Fruit fly (Drosophila melanogaster) whole organism, embryonic: ENCODE measurements around the gene CG31960.

ENCODE experiments used
- C15 ChIP-seq: fragments of 200-800 bp; sonication (Bioruptor generic); IDR thresholded peaks from 3 replicates; pipeline ENCODE4 v1.3.6; 2022; ENCODE audit warnings: missing biosample characterization, missing genetic modification characterization
- CG17328 ChIP-seq: fragments of 200-800 bp; sonication (Bioruptor generic); IDR thresholded peaks from 2 replicates; pipeline ENCODE4 v1.3.6; 2022; ENCODE audit warnings: missing biosample characterization, missing genetic modification characterization
- CG34376 ChIP-seq: fragments of 200-800 bp; sonication (Bioruptor generic); optimal IDR thresholded peaks from 2 replicates; lab custom pipeline; 2018; ENCODE audit warnings: missing biosample characterization, mild to moderate bottlenecking, missing genetic modification characterization
- Gug ChIP-seq: fragments of 200-800 bp; sonication (Bioruptor generic); IDR thresholded peaks from 4 replicates; pipeline ENCODE4 v1.3.6; 2022; ENCODE audit warnings: missing biosample characterization, missing genetic modification characterization
- Hr78 ChIP-seq, 2 experiments: fragments of 200-800 bp in 1 of 2; fragments of >200 bp in 1 of 2; sonication (Bioruptor generic) in 1 of 2; optimal IDR thresholded peaks; 2 replicates each; lab custom pipeline; 2017 to 2019; ENCODE audit warnings: missing biosample characterization in 2 of 2, missing genetic modification characterization in 2 of 2, mild to moderate bottlenecking in 1 of 2, moderate library complexity in 1 of 2
- grn ChIP-seq: fragments of 200-800 bp; sonication (Bioruptor generic); optimal IDR thresholded peaks from 3 replicates; lab custom pipeline; 2017; ENCODE audit warnings: missing biosample characterization, missing genetic modification characterization
- her ChIP-seq: fragments of 200-800 bp; sonication (Bioruptor generic); optimal IDR thresholded peaks from 2 replicates; lab custom pipeline; 2016; ENCODE audit warnings: missing biosample characterization, missing genetic modification characterization
- jigr1 ChIP-seq: fragments of 200-800 bp; sonication (Bioruptor generic); IDR thresholded peaks from 3 replicates; pipeline ENCODE4 v1.3.6; 2022; ENCODE audit warnings: missing biosample characterization, missing genetic modification characterization
- nerfin-2 ChIP-seq: fragments of 200-800 bp; sonication (Bioruptor generic); IDR thresholded peaks from 2 replicates; pipeline ENCODE4 v1.3.6; 2022; ENCODE audit warnings: missing biosample characterization, missing genetic modification characterization; ENCODE audit not compliant: partially characterized antibody
- pan ChIP-seq, 4 experiments: fragments of >200 bp in 3 of 4; fragments of 200-800 bp in 1 of 4; sonication (Bioruptor generic) in 1 of 4; optimal IDR thresholded peaks in 3 of 4; IDR thresholded peaks in 1 of 4; 2 replicates each; pipeline versions ENCODE4 v1.3.6 to Lab custom; 2017 to 2022; ENCODE audit warnings: missing biosample characterization in 2 of 4, missing genetic modification characterization in 2 of 4, mixed read lengths in 1 of 4
- so ChIP-seq: fragments of 200-800 bp; sonication (Bioruptor generic); IDR thresholded peaks from 3 replicates; pipeline ENCODE4 v1.3.6; 2022; ENCODE audit warnings: missing biosample characterization, missing genetic modification characterization

DNA sequence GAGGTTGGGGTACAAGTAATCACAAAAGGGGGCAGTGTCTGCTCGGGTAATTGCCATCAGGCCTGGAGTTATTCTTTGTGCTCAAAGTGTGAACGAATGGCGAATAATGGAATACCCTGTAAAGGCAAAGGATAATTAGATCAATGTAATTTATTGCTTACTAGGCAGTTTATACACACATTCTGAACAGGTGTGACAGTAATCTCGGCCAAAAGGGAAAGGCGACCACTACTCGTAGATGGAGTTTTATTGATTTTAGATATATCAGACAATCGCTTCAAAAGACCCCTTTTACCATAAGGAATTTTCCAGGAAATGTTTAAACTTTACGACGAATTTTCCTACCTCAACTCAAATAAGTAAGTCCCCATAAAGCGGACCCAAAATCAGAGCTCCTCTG is 4.2 kb upstream of the CG31960 start:
- TF ChIP-seq CG34376 (GFP tag; lab: Kevin White, UChicago) = no peak
- TF ChIP-seq so = no peak
- TF ChIP-seq C15 (GFP tag; lab: Robert Waterston, UW) = no peak
- no peak for TF ChIP-seq nerfin-2 (GFP tag; lab: Robert Waterston, UW)
- TF ChIP-seq Gug (GFP tag; lab: Robert Waterston, UW) = no peak
- TF ChIP-seq jigr1 (GFP tag; lab: Robert Waterston, UW) = no peak
- TF ChIP-seq CG17328 (GFP tag; lab: Robert Waterston, UW) = no peak
- no peak for TF ChIP-seq grn (GFP tag; lab: Kevin White, UChicago)
- TF ChIP-seq pan (optimal IDR thresholded peaks at IDR 0.05; lab: Kevin White, UChicago) = no peak
- TF ChIP-seq pan (GFP tag; optimal IDR thresholded peaks at IDR 0.05 in 1 of 2, IDR thresholded peaks at IDR 0.05 in 1 of 2) = no peak
- no peak for TF ChIP-seq Hr78 (GFP tag; optimal IDR thresholded peaks at IDR 0.05; lab: Kevin White, UChicago)
- no peak for TF ChIP-seq her (GFP tag; lab: Kevin White, UChicago)
